Fruit fly (Drosophila melanogaster) whole organism, wandering third instar larva: ENCODE measurements around the gene tipE.

Experiments used
- CG9705 ChIP-seq: fragments of 200-800 bp; sonication (Bioruptor generic); optimal IDR thresholded peaks from 2 replicates; lab custom pipeline; 2018; ENCODE audit warnings: missing biosample characterization, mild to moderate bottlenecking, missing genetic modification characterization
- CrebA ChIP-seq: fragments of 200-800 bp; sonication (Bioruptor generic); optimal IDR thresholded peaks from 2 replicates; lab custom pipeline; 2016; ENCODE audit warnings: missing biosample characterization, mild to moderate bottlenecking, missing genetic modification characterization, borderline replicate concordance
- Dfd ChIP-seq: fragments of >200 bp; optimal IDR thresholded peaks from 2 replicates; lab custom pipeline; 2017; ENCODE audit warnings: missing biosample characterization, missing genetic modification characterization
- Dif ChIP-seq: fragments of 200-275, 200-300 bp; sonication (Bioruptor generic); optimal IDR thresholded peaks from 2 replicates; lab custom pipeline; 2018; ENCODE audit warnings: missing biosample characterization, missing genetic modification characterization; ENCODE audit not compliant: partially characterized antibody
- GATAd ChIP-seq: sonication (Bioruptor generic); optimal IDR thresholded peaks from 2 replicates; lab custom pipeline; 2016; ENCODE audit warnings: missing biosample characterization, missing genetic modification characterization
- HLH106 ChIP-seq: fragments of 200-800 bp; optimal IDR thresholded peaks from 3 replicates; lab custom pipeline; 2019; ENCODE audit warnings: missing biosample characterization, mild to moderate bottlenecking, missing genetic modification characterization, moderate library complexity
- Hnf4 ChIP-seq: fragments of 200-800 bp; sonication (Bioruptor generic); optimal IDR thresholded peaks from 2 replicates; lab custom pipeline; 2016; ENCODE audit warnings: missing biosample characterization, mild to moderate bottlenecking, missing genetic modification characterization
- Hr78 ChIP-seq: fragments of >200 bp; optimal IDR thresholded peaks from 2 replicates; lab custom pipeline; 2017; ENCODE audit warnings: missing biosample characterization, missing genetic modification characterization
- Hr83 ChIP-seq: fragments of 200-300 bp; sonication (Bioruptor generic); optimal IDR thresholded peaks from 2 replicates; lab custom pipeline; 2016; ENCODE audit warnings: missing biosample characterization, mild to moderate bottlenecking, missing genetic modification characterization, moderate library complexity; ENCODE audit not compliant: poor library complexity, severe bottlenecking
- Jra ChIP-seq: sonication (Bioruptor generic); optimal IDR thresholded peaks from 2 replicates; lab custom pipeline; 2016; ENCODE audit warnings: missing biosample characterization, missing genetic modification characterization
- Mio ChIP-seq: sonication (Bioruptor generic); optimal IDR thresholded peaks from 2 replicates; lab custom pipeline; 2016; ENCODE audit warnings: missing biosample characterization, missing genetic modification characterization
- Myc ChIP-seq: fragments of >200 bp; optimal IDR thresholded peaks from 2 replicates; lab custom pipeline; 2017
- N ChIP-seq: fragments of >200 bp; optimal IDR thresholded peaks from 2 replicates; lab custom pipeline; 2018; ENCODE audit warnings: missing biosample characterization, missing external identifiers, missing genetic modification characterization
- OdsH ChIP-seq: fragments of 200-800 bp; sonication (Bioruptor generic); optimal IDR thresholded peaks from 2 replicates; lab custom pipeline; 2016; ENCODE audit warnings: missing biosample characterization, mild to moderate bottlenecking, missing genetic modification characterization
- Rel ChIP-seq, 2 experiments: fragments of 200-800 bp; sonication (Bioruptor generic) in 1 of 2; optimal IDR thresholded peaks; 2 replicates in 1 of 2; 3 replicates in 1 of 2; lab custom pipeline; 2016 to 2019; ENCODE audit warnings: mild to moderate bottlenecking in 2 of 2, missing biosample characterization in 2 of 2, missing genetic modification characterization in 2 of 2, moderate library complexity in 1 of 2
- Sp1 ChIP-seq: fragments of 200-800 bp; sonication (Bioruptor generic); optimal IDR thresholded peaks from 3 replicates; lab custom pipeline; 2019; ENCODE audit warnings: missing biosample characterization, mild to moderate bottlenecking, missing genetic modification characterization, moderate library complexity
- dl ChIP-seq, 2 experiments: fragments of 175-275, 200-275 bp in 1 of 2; fragments of 200-275 bp in 1 of 2; sonication (Bioruptor generic); optimal IDR thresholded peaks; lab custom pipeline; 2018; ENCODE audit warnings: mild to moderate bottlenecking in 2 of 2, missing biosample characterization in 2 of 2, missing genetic modification characterization in 2 of 2, moderate library complexity in 2 of 2; ENCODE audit not compliant: partially characterized antibody in 2 of 2, insufficient read depth in 1 of 2
- dmrt93B ChIP-seq: fragments of 200-800 bp; sonication (Bioruptor generic); optimal IDR thresholded peaks from 2 replicates; lab custom pipeline; 2018; ENCODE audit warnings: missing biosample characterization, mild to moderate bottlenecking, missing genetic modification characterization
- dsf ChIP-seq: sonication (Bioruptor generic); optimal IDR thresholded peaks from 2 replicates; lab custom pipeline; 2016; ENCODE audit warnings: missing biosample characterization, missing genetic modification characterization, borderline replicate concordance
- foxo ChIP-seq, 2 experiments: fragments of 200-800 bp; sonication (Bioruptor generic); optimal IDR thresholded peaks; 2 replicates in 1 of 2; 3 replicates in 1 of 2; lab custom pipeline; 2016 to 2017; ENCODE audit warnings: missing biosample characterization in 2 of 2, missing genetic modification characterization in 2 of 2
- fru ChIP-seq: fragments of 200-800 bp; sonication (Bioruptor generic); optimal IDR thresholded peaks from 3 replicates; lab custom pipeline; 2016; ENCODE audit warnings: missing biosample characterization, mild to moderate bottlenecking, missing genetic modification characterization
- h ChIP-seq: fragments of 200-800 bp; sonication (Bioruptor generic); optimal IDR thresholded peaks from 3 replicates; lab custom pipeline; 2016; ENCODE audit warnings: missing biosample characterization, mild to moderate bottlenecking, missing genetic modification characterization
- lola ChIP-seq: fragments of >200 bp; optimal IDR thresholded peaks from 2 replicates; lab custom pipeline; 2017; ENCODE audit warnings: missing biosample characterization, missing genetic modification characterization
- pan ChIP-seq: fragments of >200 bp; optimal IDR thresholded peaks from 2 replicates; lab custom pipeline; 2017
- psq ChIP-seq: fragments of 200-800 bp; sonication (Bioruptor generic); optimal IDR thresholded peaks from 3 replicates; lab custom pipeline; 2017; ENCODE audit warnings: missing biosample characterization, mild to moderate bottlenecking, missing genetic modification characterization, moderate library complexity
- usp ChIP-seq: fragments of >200 bp; optimal IDR thresholded peaks from 2 replicates; lab custom pipeline; 2017; ENCODE audit warnings: missing biosample characterization, missing genetic modification characterization
- woc ChIP-seq: sonication (Bioruptor generic); optimal IDR thresholded peaks from 2 replicates; lab custom pipeline; 2016; ENCODE audit warnings: missing biosample characterization, mild to moderate bottlenecking, missing genetic modification characterization

Gene tipE

DNA sequence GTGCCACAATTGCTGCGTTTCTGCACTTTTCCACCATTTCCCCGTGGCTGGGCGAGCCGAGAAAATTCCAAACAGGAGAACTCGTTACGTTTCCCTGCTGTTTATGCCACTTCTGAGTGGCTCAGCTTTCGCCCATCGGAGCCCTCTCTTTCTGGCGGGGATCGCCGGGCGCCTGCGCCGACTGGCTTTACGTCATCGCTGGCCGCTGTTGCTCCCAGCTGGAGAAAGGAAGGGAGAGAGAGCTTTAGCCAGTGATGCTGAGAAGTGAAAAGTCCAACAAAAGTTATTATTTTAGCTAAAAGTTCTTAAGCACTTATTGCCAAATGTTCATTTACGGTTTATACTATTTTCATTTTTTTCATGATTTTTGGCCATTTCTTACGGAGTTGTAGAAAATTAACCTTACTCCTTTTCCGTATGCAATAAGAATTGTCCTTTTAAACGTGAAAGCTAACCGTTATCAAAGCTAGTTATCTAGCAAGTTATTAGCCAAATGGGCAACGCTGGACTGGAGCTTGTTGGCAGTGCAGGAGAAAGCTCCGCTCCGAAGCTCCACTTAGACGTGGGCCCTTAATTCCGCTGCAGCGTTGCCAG, at the start of gene tipE, which contains the start of gene Teh2:
TSS of gene tipE (plus strand) at position 570 of the 594 bp plus-strand sequence.
TSS of gene Teh2 (minus strand) at position 94 of the 594 bp plus-strand sequence.
- TF ChIP-seq HLH106 (no peak), Hr83 (no peak), GATAd (GFP tag; lab: Kevin White, UChicago) (no peak), Jra (GFP tag; lab: Kevin White, UChicago) (no peak), Hr78 (no peak), woc (peak; percentile 9), Myc (lab: Kevin White, UChicago) (peak; percentile 64), Sp1 (GFP tag; lab: Kevin White, UChicago) (no peak), Rel (GFP tag; optimal IDR thresholded peaks at IDR 0.05; lab: Kevin White, UChicago) (no peak), Rel (tag; optimal IDR thresholded peaks at IDR 0.05; lab: Kevin White, UChicago) (no peak)

DNA sequence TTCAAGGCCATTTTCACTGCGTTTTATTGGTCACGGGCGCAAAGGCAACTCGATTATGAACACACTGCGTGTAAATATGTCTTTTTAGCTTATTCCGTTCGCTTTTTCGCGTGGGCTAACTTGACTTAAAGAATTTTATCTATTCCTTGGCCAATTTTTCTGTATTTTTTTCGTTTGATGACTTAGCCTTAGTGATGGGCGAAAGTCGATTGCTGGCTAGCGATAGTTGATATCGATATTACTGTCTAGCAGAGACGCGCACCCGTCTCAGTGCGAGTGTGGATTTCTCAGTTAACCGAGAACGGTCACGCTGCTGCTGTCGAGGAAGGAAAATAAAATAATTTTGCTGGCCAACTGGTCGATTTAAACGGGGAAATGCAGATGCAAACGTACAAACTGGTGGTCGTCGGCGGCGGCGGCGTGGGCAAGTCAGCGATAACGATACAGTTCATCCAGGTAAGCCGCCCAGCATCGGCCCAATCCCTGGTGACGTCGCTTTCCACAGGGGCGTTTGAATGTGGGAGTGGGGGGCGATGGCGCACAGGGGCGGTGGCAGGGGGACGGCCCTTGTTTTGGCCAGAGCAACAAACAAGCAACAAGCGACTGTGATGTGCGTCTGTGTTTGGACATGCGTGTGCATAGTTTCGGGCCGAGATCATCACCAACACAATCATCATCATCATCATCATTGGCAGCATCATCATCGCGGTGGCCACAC, 49.3 kb upstream of the tipE start, which contains the start of the genes Rop and Ras64B:
TSS of gene Rop (minus strand) at position 193 of the 718 bp plus-strand sequence.
TSS of gene Ras64B (plus strand) at position 273 of the 718 bp plus-strand sequence.
- TF ChIP-seq Rel (GFP tag; optimal IDR thresholded peaks at IDR 0.05; lab: Kevin White, UChicago) (no peak), Rel (tag; optimal IDR thresholded peaks at IDR 0.05; lab: Kevin White, UChicago) (peak; percentile 77), Hr78 (no peak), h (peak; percentile 33), lola (GFP tag; lab: Kevin White, UChicago) (no peak), Sp1 (GFP tag; lab: Kevin White, UChicago) (peak; percentile 46), psq (GFP tag; lab: Kevin White, UChicago) (peak; percentile 10), Dfd (GFP tag; lab: Kevin White, UChicago) (no peak), CG9705 (GFP tag; lab: Kevin White, UChicago) (no peak), Hr83 (peak; percentile 31), HLH106 (peak; percentile 9), OdsH (GFP tag; lab: Kevin White, UChicago) (peak; percentile 28), usp (no peak), Jra (GFP tag; lab: Kevin White, UChicago) (peak; percentile 20)

DNA sequence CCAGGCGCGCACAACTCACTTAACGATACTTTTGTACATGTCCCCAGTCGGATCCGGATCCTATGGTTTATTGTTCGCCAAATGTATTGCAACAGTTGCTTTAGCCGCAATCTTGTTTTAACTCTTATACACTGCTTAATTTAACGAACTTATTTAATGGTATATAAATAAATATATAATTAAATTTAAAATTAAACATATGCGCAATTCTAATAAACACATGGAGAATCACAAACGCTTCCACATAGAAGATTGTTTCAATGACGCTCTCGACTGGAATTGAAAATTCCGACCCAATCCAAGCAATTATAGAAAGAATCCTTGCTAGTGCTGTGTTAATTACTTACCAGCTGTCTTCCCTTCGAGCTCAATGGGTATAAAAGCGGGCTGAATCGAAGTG, 47.1 kb upstream of the tipE start, which contains the start of gene Akh:
TSS of gene Akh (plus strand) at position 301 of the 400 bp plus-strand sequence.
- TF ChIP-seq Dif (GFP tag; lab: Kevin White, UChicago) (no peak), Hnf4 (GFP tag; lab: Kevin White, UChicago) (no peak), foxo (GFP tag; optimal IDR thresholded peaks at IDR 0.05; lab: Kevin White, UChicago) (no peak), Jra (GFP tag; lab: Kevin White, UChicago) (no peak), dsf (GFP tag; lab: Kevin White, UChicago) (no peak), woc (no peak), CrebA (GFP tag; lab: Kevin White, UChicago) (no peak), fru (GFP tag; lab: Kevin White, UChicago) (no peak), Hr78 (no peak), Hr83 (no peak), Mio (GFP tag; lab: Kevin White, UChicago) (no peak), N (GFP tag; lab: Kevin White, UChicago) (no peak), CG9705 (GFP tag; lab: Kevin White, UChicago) (no peak), HLH106 (no peak), OdsH (GFP tag; lab: Kevin White, UChicago) (no peak), h (no peak), dmrt93B (GFP tag; lab: Kevin White, UChicago) (no peak), Rel (GFP tag; optimal IDR thresholded peaks at IDR 0.05; lab: Kevin White, UChicago) (no peak), Rel (tag; optimal IDR thresholded peaks at IDR 0.05; lab: Kevin White, UChicago) (no peak), lola (GFP tag; lab: Kevin White, UChicago) (no peak), dl (GFP tag; optimal IDR thresholded peaks at IDR 0.05; lab: Kevin White, UChicago; ENCODE audit: insufficient read depth in 1 of 2, partially characterized antibody in 2 of 2) (no peak)

DNA sequence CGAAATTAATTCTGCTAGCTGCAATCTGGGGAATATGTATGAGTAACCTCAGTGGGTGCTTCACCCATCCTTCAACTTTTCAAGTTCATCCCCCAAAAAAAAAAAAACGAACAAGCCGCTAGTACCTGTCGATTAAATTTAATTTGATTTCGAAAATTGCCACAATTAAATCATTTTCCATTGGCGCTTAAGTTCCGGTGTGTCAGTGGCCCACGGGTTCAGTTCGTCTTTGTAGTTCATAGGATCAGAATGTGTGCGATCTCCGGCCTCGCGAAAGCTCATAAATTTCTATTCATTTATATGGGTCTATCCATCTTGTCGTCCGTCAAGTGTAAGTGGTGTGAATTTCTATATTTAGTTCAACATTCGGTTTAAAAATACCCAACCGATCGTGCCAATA, 46.2 kb upstream of the tipE start, which contains the start of gene CG32260:
TSS of gene CG32260 (plus strand) at position 301 of the 400 bp plus-strand sequence.
- TF ChIP-seq Dif (GFP tag; lab: Kevin White, UChicago) (no peak), pan (lab: Kevin White, UChicago) (no peak), CrebA (GFP tag; lab: Kevin White, UChicago) (no peak), Hr83 (no peak), foxo (GFP tag; optimal IDR thresholded peaks at IDR 0.05; lab: Kevin White, UChicago) (no peak)
